Worm (Caenorhabditis elegans): ENCODE data around the gene arrd-1.
"Not testable (repeated sequence)": the region's sequence is repeated elsewhere in the genome, so short reads cannot be mapped to it uniquely, and the experiment has no call there.

Gene arrd-1

ce11 chrII:591110-591509, 36.2 kb upstream of the arrd-1 start, which contains the start of gene W08F4.10:
W08F4.10 (minus strand) TSS chrII:591210.
- no peak for TF ChIP-seq hnd-1 (tag; optimal IDR thresholded peaks at IDR 0.05)
- TF ChIP-seq sea-1 (GFP tag; conservative IDR thresholded peaks at IDR 0.05): no peak
- TF ChIP-seq aly-1 (tag; optimal IDR thresholded peaks at IDR 0.05): no peak
- TF ChIP-seq F13C5.2 (tag; optimal IDR thresholded peaks at IDR 0.05): no peak

DNA sequence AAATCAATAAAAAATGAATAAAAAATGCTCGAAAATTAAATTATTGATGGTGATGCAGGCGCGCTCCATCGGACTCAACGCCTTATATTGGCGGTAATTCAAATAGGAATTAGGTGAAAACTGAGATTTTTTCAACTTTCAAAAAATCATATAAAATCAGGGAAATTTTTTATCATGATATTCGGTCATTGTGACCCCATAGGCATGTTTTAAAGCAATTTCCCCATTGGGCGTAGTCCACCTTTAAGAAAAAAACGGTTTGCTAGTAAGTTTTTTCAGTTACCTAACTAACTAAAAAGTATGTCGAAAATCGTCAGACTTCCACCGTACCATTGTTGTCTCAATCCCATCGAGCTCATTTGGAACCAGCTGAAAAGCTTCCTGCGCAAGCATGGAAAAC, 34.1 kb upstream of the arrd-1 start, which contains the start of gene W08F4.1:
TSS of gene W08F4.1 (plus strand) at position 301 of the 400 bp plus-strand sequence.
- not testable (repeated sequence) for TF ChIP-seq tbx-37 (GFP tag; conservative IDR thresholded peaks at IDR 0.05); hmbx-1 (tag; optimal IDR thresholded peaks at IDR 0.05); flt-1 (GFP tag; IDR thresholded peaks at IDR 0.05)

DNA sequence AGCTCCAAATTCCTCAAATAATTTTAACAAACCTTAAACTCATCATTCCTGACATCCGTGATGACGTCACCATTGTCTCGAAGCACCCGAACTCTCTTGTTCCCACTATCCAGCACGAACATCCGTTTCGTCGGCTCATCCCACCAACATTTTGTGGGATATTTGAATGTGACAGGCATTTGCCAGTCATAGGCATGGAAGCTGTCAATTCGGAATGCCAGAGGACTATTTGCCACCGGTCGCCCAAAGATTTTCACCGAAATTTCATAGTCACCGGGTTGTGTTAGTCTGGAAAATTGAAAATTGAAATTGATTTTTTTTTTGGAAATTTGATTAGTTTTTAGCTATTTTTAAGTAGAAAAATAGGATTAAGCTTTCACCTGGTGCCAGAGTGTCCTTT, 30.6 kb upstream of the arrd-1 start:
- TF ChIP-seq B0310.2 (tag; optimal IDR thresholded peaks at IDR 0.05) (no peak), tbx-11 (GFP tag; IDR thresholded peaks at IDR 0.05) (no peak), ets-7 (tag; optimal IDR thresholded peaks at IDR 0.05) (no peak), hmg-4 (GFP tag; optimal IDR thresholded peaks at IDR 0.05) (no peak), aly-1 (tag; optimal IDR thresholded peaks at IDR 0.05) (no peak), hmbx-1 (tag; optimal IDR thresholded peaks at IDR 0.05) (no peak), ama-1 (optimal IDR thresholded peaks at IDR 0.05) (no peak), pes-1 (GFP tag; IDR thresholded peaks at IDR 0.05) (no peak), sea-1 (GFP tag; conservative IDR thresholded peaks at IDR 0.05) (no peak), tra-4 (tag; optimal IDR thresholded peaks at IDR 0.05) (no peak), F13C5.2 (tag; optimal IDR thresholded peaks at IDR 0.05) (no peak), ceh-13 (GFP tag; optimal IDR thresholded peaks at IDR 0.05) (no peak), ceh-36 (tag; optimal IDR thresholded peaks at IDR 0.05) (no peak), flt-1 (GFP tag; IDR thresholded peaks at IDR 0.05) (no peak), hnd-1 (tag; optimal IDR thresholded peaks at IDR 0.05) (no peak)

DNA sequence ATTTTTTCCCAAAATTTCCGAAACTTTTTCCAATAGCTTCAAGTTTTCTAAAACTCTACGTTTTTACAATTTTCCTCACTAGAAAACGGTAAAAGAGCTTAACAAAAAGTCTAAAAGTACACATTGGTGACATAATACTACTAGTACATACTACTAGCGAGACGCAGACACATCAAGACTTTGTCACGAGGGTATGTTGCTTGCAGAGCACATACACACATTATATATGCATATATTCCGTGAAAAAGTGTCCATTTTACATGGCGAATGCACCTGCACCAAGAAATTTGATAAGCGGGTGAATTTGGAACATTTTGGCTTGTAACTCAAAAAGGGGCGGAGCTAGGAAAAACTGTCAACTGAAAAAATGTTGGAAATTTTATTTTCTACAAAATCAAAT, 26.0 kb upstream of the arrd-1 start:
- TF ChIP-seq ets-7 (tag; optimal IDR thresholded peaks at IDR 0.05) (no peak), B0310.2 (tag; optimal IDR thresholded peaks at IDR 0.05) (no peak), tbx-11 (GFP tag; IDR thresholded peaks at IDR 0.05) (no peak)

DNA sequence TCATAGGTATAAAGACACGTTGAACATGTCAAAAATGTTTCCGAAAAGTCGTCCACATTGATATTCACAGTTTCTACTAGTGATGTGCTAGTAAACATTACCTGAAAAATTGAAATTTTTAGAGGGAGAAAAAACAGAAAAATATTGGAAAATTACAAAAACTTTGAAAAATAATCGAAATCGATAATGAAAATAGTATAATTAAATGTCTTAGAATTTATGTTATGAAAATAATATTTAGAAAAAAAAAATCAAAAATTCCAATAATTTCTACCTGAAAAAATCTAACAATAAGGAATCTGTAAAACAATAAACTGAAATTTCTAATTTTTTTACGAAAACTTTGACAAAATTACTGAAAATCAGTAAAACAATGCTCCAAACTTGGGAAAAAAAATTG, 25.3 kb upstream of the arrd-1 start, which contains the start of gene nhl-3:
TSS of gene nhl-3 (minus strand) at position 101 of the 400 bp plus-strand sequence.
- TF ChIP-seq ceh-13 (GFP tag; optimal IDR thresholded peaks at IDR 0.05): no peak
- no peak for TF ChIP-seq F13C5.2 (tag; optimal IDR thresholded peaks at IDR 0.05)
- no peak for TF ChIP-seq hmbx-1 (tag; optimal IDR thresholded peaks at IDR 0.05)
- TF ChIP-seq ama-1 (optimal IDR thresholded peaks at IDR 0.05): no peak
- no peak for TF ChIP-seq aly-1 (tag; optimal IDR thresholded peaks at IDR 0.05)
- TF ChIP-seq flt-1 (GFP tag; IDR thresholded peaks at IDR 0.05): no peak
- no peak for TF ChIP-seq scrt-1 (GFP tag; IDR thresholded peaks at IDR 0.05)

DNA sequence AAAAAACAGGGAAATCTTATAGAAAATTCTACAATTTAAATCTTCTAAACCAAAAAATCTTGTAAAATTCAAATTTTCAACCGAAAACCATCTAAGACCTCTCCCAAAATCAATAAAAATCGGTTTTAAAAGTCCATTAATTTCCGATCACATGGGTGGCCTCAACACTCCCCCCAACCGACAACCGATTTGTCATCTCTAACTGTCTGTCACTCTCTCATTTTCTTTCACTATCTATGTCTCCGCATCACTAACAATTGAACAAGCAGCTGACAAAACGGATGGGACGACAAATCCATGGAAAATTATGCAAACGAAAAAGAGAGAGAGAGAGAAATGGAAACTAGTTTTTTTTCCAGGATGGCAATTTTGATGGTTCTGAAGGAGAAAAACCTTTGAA, 24.3 kb upstream of the arrd-1 start:
- TF ChIP-seq ama-1 (optimal IDR thresholded peaks at IDR 0.05) (no peak), hnd-1 (tag; optimal IDR thresholded peaks at IDR 0.05) (no peak), B0310.2 (tag; optimal IDR thresholded peaks at IDR 0.05) (no peak), tra-4 (tag; optimal IDR thresholded peaks at IDR 0.05) (no peak), sea-1 (GFP tag; conservative IDR thresholded peaks at IDR 0.05) (no peak), ceh-36 (tag; optimal IDR thresholded peaks at IDR 0.05) (no peak), tbx-11 (GFP tag; IDR thresholded peaks at IDR 0.05) (no peak), F13C5.2 (tag; optimal IDR thresholded peaks at IDR 0.05) (no peak), pes-1 (GFP tag; IDR thresholded peaks at IDR 0.05) (no peak)

DNA sequence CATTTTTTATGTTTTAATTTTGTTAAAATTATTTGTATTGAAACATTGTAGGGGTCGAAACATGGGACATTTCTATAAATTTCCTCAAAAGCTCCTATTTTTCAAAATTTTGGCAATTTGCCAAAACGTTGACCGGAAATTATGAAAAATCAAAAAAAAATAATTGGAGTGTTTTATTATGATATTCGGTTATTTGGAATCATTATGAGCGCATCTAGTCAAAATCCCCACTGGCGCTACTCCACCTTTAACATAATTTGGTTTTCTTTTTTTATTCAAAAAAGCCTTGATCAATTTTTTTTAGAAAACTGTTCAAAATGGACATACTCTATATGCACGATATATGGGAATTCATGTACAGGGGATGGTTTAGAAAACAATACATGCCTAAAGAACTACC, 22.0 kb upstream of the arrd-1 start, which contains the start of gene W04H10.2:
TSS of gene W04H10.2 (plus strand) at position 301 of the 400 bp plus-strand sequence.
- TF ChIP-seq pes-1 (GFP tag; IDR thresholded peaks at IDR 0.05) (no peak), hmg-4 (GFP tag; optimal IDR thresholded peaks at IDR 0.05) (no peak), tbx-37 (GFP tag; conservative IDR thresholded peaks at IDR 0.05) (no peak), B0310.2 (tag; optimal IDR thresholded peaks at IDR 0.05) (no peak), ceh-13 (GFP tag; optimal IDR thresholded peaks at IDR 0.05) (no peak), hmbx-1 (tag; optimal IDR thresholded peaks at IDR 0.05) (no peak), ets-7 (tag; optimal IDR thresholded peaks at IDR 0.05) (no peak), tra-4 (tag; optimal IDR thresholded peaks at IDR 0.05) (no peak), aly-1 (tag; optimal IDR thresholded peaks at IDR 0.05) (no peak), tbx-11 (GFP tag; IDR thresholded peaks at IDR 0.05) (no peak), ama-1 (optimal IDR thresholded peaks at IDR 0.05) (no peak), scrt-1 (GFP tag; IDR thresholded peaks at IDR 0.05) (no peak), hnd-1 (tag; optimal IDR thresholded peaks at IDR 0.05) (no peak), ceh-36 (tag; optimal IDR thresholded peaks at IDR 0.05) (no peak), sea-1 (GFP tag; conservative IDR thresholded peaks at IDR 0.05) (no peak)

DNA sequence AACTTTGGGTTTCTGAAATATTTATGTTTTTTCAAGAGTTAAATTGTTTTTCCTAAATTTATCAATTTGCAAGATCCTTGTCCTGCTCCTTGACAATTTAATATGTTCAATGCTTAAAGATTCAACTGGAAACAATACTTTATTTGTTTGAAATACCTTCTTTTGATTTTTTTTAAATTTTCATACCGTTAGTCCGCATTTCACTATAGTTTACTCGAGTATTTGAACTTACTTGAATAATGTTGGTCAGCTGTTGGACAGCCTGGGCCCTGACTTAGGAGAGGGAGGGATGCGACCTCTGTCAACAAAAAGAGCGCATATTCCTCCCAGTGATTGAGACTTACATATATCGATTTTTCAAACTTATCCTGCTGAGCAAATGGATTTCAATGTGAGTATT, 21.3 kb upstream of the arrd-1 start, which contains the start of gene W04H10.5:
TSS of gene W04H10.5 (plus strand) at position 301 of the 400 bp plus-strand sequence.
- TF ChIP-seq sea-1 (GFP tag; conservative IDR thresholded peaks at IDR 0.05): no peak
- TF ChIP-seq tbx-37 (GFP tag; conservative IDR thresholded peaks at IDR 0.05): no peak
- TF ChIP-seq ceh-13 (GFP tag; optimal IDR thresholded peaks at IDR 0.05): no peak
- TF ChIP-seq scrt-1 (GFP tag; IDR thresholded peaks at IDR 0.05): no peak
- TF ChIP-seq tra-4 (tag; optimal IDR thresholded peaks at IDR 0.05): no peak
- no peak for TF ChIP-seq flt-1 (GFP tag; IDR thresholded peaks at IDR 0.05)
- TF ChIP-seq aly-1 (tag; optimal IDR thresholded peaks at IDR 0.05): no peak
- no peak for TF ChIP-seq ceh-36 (tag; optimal IDR thresholded peaks at IDR 0.05)

DNA sequence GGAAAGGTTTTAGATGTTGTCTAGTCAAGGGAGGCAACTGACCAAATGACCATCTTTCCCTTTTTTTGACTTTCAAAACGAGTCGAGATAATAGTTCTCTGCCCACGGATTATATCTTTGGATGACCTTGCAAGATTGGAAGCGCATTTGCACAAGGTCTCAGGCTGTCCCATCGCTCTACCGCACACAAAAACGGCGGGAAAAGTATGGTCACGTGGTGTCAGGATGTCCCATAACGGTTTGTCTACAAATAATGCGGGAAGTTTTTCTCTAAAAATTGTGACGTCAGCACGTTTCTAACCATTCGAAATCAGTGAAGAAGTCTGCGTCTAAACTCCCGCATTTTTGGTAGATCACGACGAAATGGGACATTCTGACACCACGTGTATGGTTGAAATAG, 19.0 kb upstream of the arrd-1 start, which contains the start of gene W04H10.6:
TSS of gene W04H10.6 (minus strand) at position 101 of the 400 bp plus-strand sequence.
- TF ChIP-seq B0310.2 (tag; optimal IDR thresholded peaks at IDR 0.05): no peak
- no peak for TF ChIP-seq pes-1 (GFP tag; IDR thresholded peaks at IDR 0.05)
- no peak for TF ChIP-seq ceh-36 (tag; optimal IDR thresholded peaks at IDR 0.05)
- TF ChIP-seq hmg-4 (GFP tag; optimal IDR thresholded peaks at IDR 0.05): peak; percentile 1
- no peak for TF ChIP-seq ama-1 (optimal IDR thresholded peaks at IDR 0.05)
- TF ChIP-seq ets-7 (tag; optimal IDR thresholded peaks at IDR 0.05): no peak
- TF ChIP-seq ceh-13 (GFP tag; optimal IDR thresholded peaks at IDR 0.05): no peak
